Fruit fly (Drosophila melanogaster) whole organism: ENCODE data around the gene Strump.

Source experiments
- Dll ChIP-seq: fragments of >200 bp; optimal IDR thresholded peaks from 2 replicates; lab custom pipeline; 2017
- psq ChIP-seq: fragments of >200 bp; optimal IDR thresholded peaks from 2 replicates; lab custom pipeline; 2017
- usp ChIP-seq: fragments of >200 bp; optimal IDR thresholded peaks from 2 replicates; lab custom pipeline; 2017; ENCODE audit warnings: missing biosample characterization, missing genetic modification characterization, mixed read lengths

DNA sequence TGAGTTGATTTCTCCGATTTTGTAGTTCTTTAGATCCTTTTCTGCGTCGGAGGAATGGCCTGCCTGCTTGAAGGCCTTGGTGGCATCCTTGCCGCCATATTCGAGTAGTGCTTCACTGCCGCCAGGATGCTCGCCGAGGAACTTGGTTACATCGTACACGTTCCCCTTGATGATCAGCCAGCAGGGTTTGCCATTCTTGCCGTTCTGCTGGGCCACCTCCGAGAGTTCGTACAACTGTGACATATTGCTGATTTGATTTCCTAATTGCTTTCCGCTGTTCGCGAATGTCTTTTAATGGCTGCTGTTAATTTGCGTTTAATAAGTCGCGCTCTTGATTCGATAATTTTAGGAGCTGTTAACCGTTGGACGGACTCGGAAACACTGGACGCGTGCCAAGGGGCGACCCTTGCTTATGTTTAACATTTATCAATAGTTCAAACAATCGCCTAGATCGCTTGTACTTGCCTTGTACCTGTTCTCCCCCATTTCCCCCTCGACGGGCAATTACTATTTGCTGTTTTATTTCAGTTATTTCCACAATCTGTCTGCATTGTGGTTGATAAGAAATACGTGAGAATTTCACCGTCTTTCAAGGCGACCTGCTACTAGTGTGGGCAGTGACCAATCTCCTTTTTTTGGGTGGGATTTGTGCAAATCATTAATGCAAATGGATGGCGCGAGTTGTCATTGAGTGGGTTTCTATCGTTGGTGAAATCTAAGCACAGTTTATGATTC is 15.2 kb downstream of the Strump start:
- TF ChIP-seq psq (lab: Kevin White, UChicago) (no peak), usp (GFP tag; lab: Kevin White, UChicago) (no peak), Dll (no peak)
